1 worm cellular context compared by ENCODE assay signal in the genomic region with DNA sequence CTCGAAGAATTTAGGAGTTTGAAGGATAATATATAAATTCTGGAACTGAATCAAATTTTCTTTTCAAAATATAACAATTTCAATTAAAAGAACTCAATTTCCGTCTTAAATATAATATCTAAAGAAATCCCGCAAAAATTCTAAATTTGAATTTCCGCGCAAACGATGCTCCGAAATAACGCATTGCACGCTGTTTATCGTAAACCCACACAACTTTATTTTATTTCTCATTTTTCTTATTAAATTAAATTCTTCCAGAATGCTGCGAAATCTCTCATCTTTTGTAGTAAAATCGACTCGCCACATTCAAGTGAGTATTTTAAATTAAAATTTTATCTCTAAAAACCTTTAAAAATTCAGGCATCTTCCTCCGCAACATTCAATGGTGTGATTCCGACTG.
TF ChIP-seq lines count a peak whose summit lies in the region.

A gene (plus strand): TSS at position 218 of the 400 bp plus-strand sequence.

TF ChIP-seq in whole organism, L1 larva, 84 proteins besides CTCF, POLR2A, EP300 and RAD21 (continued from another document):
- TF ChIP-seq isw-1 (GFP tag; IDR thresholded peaks at IDR 0.05; lab: Robert Waterston, UW), result peak; percentile 54
- TF ChIP-seq snu-23 (GFP tag; optimal IDR thresholded peaks at IDR 0.05; lab: Kevin White, UChicago), result peak; percentile 74
- peak; percentile 71 for TF ChIP-seq swsn-7 (tag; optimal IDR thresholded peaks at IDR 0.05; lab: Kevin White, UChicago)
- TF ChIP-seq nhr-47 (tag; optimal IDR thresholded peaks at IDR 0.05; lab: Kevin White, UChicago), result peak; percentile 79
- peak; percentile 91 to 96 for TF ChIP-seq lin-35 (GFP tag; optimal IDR thresholded peaks at IDR 0.05; lab: Kevin White, UChicago)
- peak; percentile 55 for TF ChIP-seq blmp-1 (tag; optimal IDR thresholded peaks at IDR 0.05; lab: Kevin White, UChicago)
- TF ChIP-seq C04F5.9 (tag; optimal IDR thresholded peaks at IDR 0.05; lab: Kevin White, UChicago), result peak; percentile 5
- no peak for TF ChIP-seq mef-2 (tag; optimal IDR thresholded peaks at IDR 0.05; lab: Kevin White, UChicago)
- no peak for TF ChIP-seq C34B4.2 (tag; optimal IDR thresholded peaks at IDR 0.05; lab: Kevin White, UChicago)
- TF ChIP-seq skn-1 (tag; optimal IDR thresholded peaks at IDR 0.05; lab: Kevin White, UChicago), result peak; percentile 74
- peak; percentile 42 for TF ChIP-seq C16A3.4 (tag; optimal IDR thresholded peaks at IDR 0.05; lab: Kevin White, UChicago)
- TF ChIP-seq aly-2 (tag; optimal IDR thresholded peaks at IDR 0.05; lab: Kevin White, UChicago), result peak; percentile 13
- peak; percentile 53; the same call in 1 of the 2 replicates for TF ChIP-seq grh-1 (GFP tag; IDR thresholded peaks at IDR 0.05; lab: Robert Waterston, UW)
- TF ChIP-seq lin-15B (tag; optimal IDR thresholded peaks at IDR 0.05; lab: Kevin White, UChicago), result peak; percentile 32
- no peak for TF ChIP-seq hlh-17 (GFP tag; optimal IDR thresholded peaks at IDR 0.05; lab: Kevin White, UChicago; ENCODE audit: borderline replicate concordance)
- no peak for TF ChIP-seq nhr-84 (tag; optimal IDR thresholded peaks at IDR 0.05; lab: Kevin White, UChicago)
- TF ChIP-seq xbp-1 (tag; optimal IDR thresholded peaks at IDR 0.05; lab: Kevin White, UChicago), result peak; percentile 76
- TF ChIP-seq fos-1 (tag; optimal IDR thresholded peaks at IDR 0.05; lab: Kevin White, UChicago), result no peak
- TF ChIP-seq nhr-71 (tag; optimal IDR thresholded peaks at IDR 0.05; lab: Kevin White, UChicago), result peak; percentile 82
- TF ChIP-seq lin-13 (GFP tag; optimal IDR thresholded peaks at IDR 0.05; lab: Kevin White, UChicago), result peak; percentile 29
- peak; percentile 37 for TF ChIP-seq ceh-90 (tag; optimal IDR thresholded peaks at IDR 0.05; lab: Kevin White, UChicago)
- peak; percentile 69 for TF ChIP-seq nhr-19 (GFP tag; conservative IDR thresholded peaks at IDR 0.05; lab: Robert Waterston, UW)
- peak; percentile 7 for TF ChIP-seq zip-4 (GFP tag; optimal IDR thresholded peaks at IDR 0.05; lab: Kevin White, UChicago)
- TF ChIP-seq lin-14 (GFP tag; optimal IDR thresholded peaks at IDR 0.05; lab: Kevin White, UChicago), result peak; percentile 58
- TF ChIP-seq snpc-4 (tag; optimal IDR thresholded peaks at IDR 0.05; lab: Kevin White, UChicago), result peak; percentile 17
- TF ChIP-seq nhr-85 (tag; lab: Kevin White, UChicago), result peak; percentile 75
- peak; percentile 70 for TF ChIP-seq tbx-2 (tag; optimal IDR thresholded peaks at IDR 0.05; lab: Kevin White, UChicago)
- TF ChIP-seq sptf-1 (tag; optimal IDR thresholded peaks at IDR 0.05; lab: Kevin White, UChicago), result no peak
- TF ChIP-seq nhr-20 (tag; optimal IDR thresholded peaks at IDR 0.05; lab: Kevin White, UChicago), result peak; percentile 72
- peak; percentile 62 to 93 for TF ChIP-seq efl-1 (optimal IDR thresholded peaks at IDR 0.05; lab: Kevin White, UChicago)
- TF ChIP-seq efl-1 (GFP tag; optimal IDR thresholded peaks at IDR 0.05 in 1 of 2; lab: Kevin White, UChicago), result peak; percentile 94 to 99
- TF ChIP-seq fkh-8 (tag; optimal IDR thresholded peaks at IDR 0.05; lab: Kevin White, UChicago), result peak; percentile 41
TF ChIP-seq in whole organism, L1 larva: peak in this region for 37.
